Worm (Caenorhabditis elegans): ENCODE results near the gene acc-4.

DNA sequence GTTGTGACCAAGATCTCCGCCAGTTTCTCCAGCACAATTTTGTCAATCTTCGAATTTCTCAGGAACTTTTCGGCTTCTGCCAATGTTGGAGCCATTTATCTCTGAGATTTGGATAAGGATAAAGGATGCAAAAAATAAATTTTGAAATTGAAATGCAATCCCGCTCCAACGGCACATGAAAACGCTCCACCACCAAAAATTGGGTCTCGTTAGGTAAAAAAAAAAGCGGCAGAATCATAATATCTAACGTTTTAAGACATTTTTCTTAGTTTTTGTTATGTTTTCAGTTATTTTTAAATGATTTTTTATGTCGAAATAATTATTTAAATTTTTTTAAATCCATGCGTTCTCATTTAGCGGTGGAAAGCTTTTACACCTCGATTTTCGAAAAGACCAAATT lies 49.5 kb downstream of the acc-4 start, which contains the start of gene F45G2.7:
- TF ChIP-seq lsy-12 (tag; optimal IDR thresholded peaks at IDR 0.05) (no peak), mdl-1 (tag; optimal IDR thresholded peaks at IDR 0.05) (no peak), nhr-28 (tag; optimal IDR thresholded peaks at IDR 0.05) (no peak), ztf-4 (tag; optimal IDR thresholded peaks at IDR 0.05) (no peak)

All from whole organism, L3 larva.